Worm (Caenorhabditis elegans) whole organism, L4 larva: ENCODE results near the gene srsx-15.

Experiments used
- aly-2 ChIP-seq: sonication (generic microtip); optimal IDR thresholded peaks from 2 replicates; lab custom pipeline; 2018; ENCODE audit warnings: missing biosample characterization, missing genetic modification characterization
- ceh-44 ChIP-seq: fragments of 200-800 bp; sonication (Bioruptor generic); IDR thresholded peaks from 2 replicates; pipeline ENCODE4 v1.3.6; 2022; ENCODE audit warnings: missing genetic modification reagents, missing genetic modification characterization, missing compliant biosample characterization
- mep-1 ChIP-seq: fragments of 150-350 bp; sonication (generic microtip); optimal IDR thresholded peaks from 3 replicates; lab custom pipeline; 2014; ENCODE audit warnings: missing biosample characterization, missing genetic modification characterization
- saeg-2 ChIP-seq: fragments of 200-800 bp; sonication (Bioruptor generic); IDR thresholded peaks from 2 replicates; pipeline ENCODE4 v1.3.6; 2022; ENCODE audit warnings: missing genetic modification reagents, missing genetic modification characterization, missing compliant biosample characterization

- TF ChIP-seq saeg-2 (GFP tag; lab: Robert Waterston, UW) (no peak), ceh-44 (no peak), aly-2 (tag; lab: Kevin White, UChicago) (no peak), mep-1 (tag; lab: Kevin White, UChicago) (no peak)
These were observed 21.2 kb downstream of the srsx-15 start for ce11 chrIV:5602415-5602814.
